Fruit fly (Drosophila melanogaster): ENCODE measurements around the gene CG15646.

The CG15646 gene

DNA sequence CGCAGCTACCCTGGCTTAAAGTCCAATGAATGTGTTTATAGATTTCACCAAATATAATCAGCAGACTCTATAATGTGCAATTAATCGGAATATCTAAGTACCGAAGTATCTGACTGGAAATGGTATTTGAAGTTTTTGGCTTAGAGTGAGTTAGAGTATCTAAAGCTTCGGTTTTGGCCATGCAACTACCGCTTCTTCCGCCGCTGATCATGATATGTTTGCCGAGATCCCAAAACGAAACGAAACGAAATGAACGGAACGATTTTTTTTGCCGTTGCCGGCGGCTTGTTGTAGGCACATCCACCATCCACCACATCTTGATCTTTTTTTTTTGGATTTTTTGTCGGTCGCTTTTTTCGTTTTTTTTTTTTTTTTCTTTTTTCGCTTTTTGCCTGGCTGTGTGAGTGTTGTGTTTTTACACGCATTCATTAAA is 47.8 kb downstream of the CG15646 start (continued):
- TF ChIP-seq run (tag; optimal IDR thresholded peaks at IDR 0.05) (peak; percentile 22), CG31365 (tag; optimal IDR thresholded peaks at IDR 0.05) (peak; percentile 46), CG6765 (GFP tag; optimal IDR thresholded peaks at IDR 0.05) (no peak), Pdp1 (GFP tag; optimal IDR thresholded peaks at IDR 0.05) (peak; percentile 73 to 88), CG30403 (GFP tag; optimal IDR thresholded peaks at IDR 0.05) (peak; percentile 78), CG8089 (GFP tag; optimal IDR thresholded peaks at IDR 0.05) (peak; percentile 61), YL-1 (GFP tag; optimal IDR thresholded peaks at IDR 0.05) (no peak), CG14014 (GFP tag; IDR thresholded peaks at IDR 0.05) (peak; percentile 89), scrt (GFP tag; optimal IDR thresholded peaks at IDR 0.05) (peak; percentile 53), CG4424 (GFP tag; optimal IDR thresholded peaks at IDR 0.05) (peak; percentile 69), NC2β (GFP tag; optimal IDR thresholded peaks at IDR 0.05) (no peak), GATAe (GFP tag; conservative IDR thresholded peaks at IDR 0.05) (no peak; the same call in 1 of the 2 replicates), CG8944 (GFP tag; optimal IDR thresholded peaks at IDR 0.05) (peak; percentile 72), caup (GFP tag; optimal IDR thresholded peaks at IDR 0.05; ENCODE audit: severe bottlenecking) (peak; percentile 64), mld (GFP tag; IDR thresholded peaks at IDR 0.05; ENCODE audit: partially characterized antibody) (no peak), Ssrp (tag; optimal IDR thresholded peaks at IDR 0.05) (peak; percentile 64), CG18619 (GFP tag; optimal IDR thresholded peaks at IDR 0.05) (peak; percentile 40), tx (GFP tag; optimal IDR thresholded peaks at IDR 0.05) (peak; percentile 54), CG33213 (GFP tag; optimal IDR thresholded peaks at IDR 0.05) (peak; percentile 36), h (optimal IDR thresholded peaks at IDR 0.05) (no peak), CG3995 (GFP tag; optimal IDR thresholded peaks at IDR 0.05) (peak; percentile 36), ranshi (GFP tag; IDR thresholded peaks at IDR 0.05) (peak; percentile 90), HLH3B (GFP tag; IDR thresholded peaks at IDR 0.05) (peak; percentile 93), CG10431 (GFP tag; optimal IDR thresholded peaks at IDR 0.05) (no peak), org-1 (GFP tag; optimal IDR thresholded peaks at IDR 0.05) (peak; percentile 72), crc (GFP tag; optimal IDR thresholded peaks at IDR 0.05) (peak; percentile 25), CG3838 (GFP tag; optimal IDR thresholded peaks at IDR 0.05) (no peak), Dfd (GFP tag; optimal IDR thresholded peaks at IDR 0.05) (no peak), jing (GFP tag; optimal IDR thresholded peaks at IDR 0.05) (peak; percentile 66), otp (GFP tag; IDR thresholded peaks at IDR 0.05) (peak; percentile 78), Awh (GFP tag; IDR thresholded peaks at IDR 0.05) (peak; percentile 78), kah (GFP tag; optimal IDR thresholded peaks at IDR 0.05) (peak; percentile 26), tin (GFP tag; optimal IDR thresholded peaks at IDR 0.05) (peak; percentile 67), Stat92E (GFP tag; optimal IDR thresholded peaks at IDR 0.05) (no peak), CG8281 (tag; optimal IDR thresholded peaks at IDR 0.05) (peak; percentile 33), ac (GFP tag; optimal IDR thresholded peaks at IDR 0.05) (no peak), CG8765 (GFP tag; IDR thresholded peaks at IDR 0.05) (no peak), Meics (GFP tag; optimal IDR thresholded peaks at IDR 0.05) (peak; percentile 75), Mad (GFP tag; optimal IDR thresholded peaks at IDR 0.05) (peak; percentile 20), Deaf1 (tag; optimal IDR thresholded peaks at IDR 0.05) (peak; percentile 61), CG14050 (GFP tag; IDR thresholded peaks at IDR 0.05) (peak; percentile 79), unpg (GFP tag; optimal IDR thresholded peaks at IDR 0.05) (peak; percentile 74), MTF-1 (GFP tag; optimal IDR thresholded peaks at IDR 0.05; ENCODE audit: borderline replicate concordance) (peak; percentile 12), Trl (optimal IDR thresholded peaks at IDR 0.05) (no peak), Trl (GFP tag; optimal IDR thresholded peaks at IDR 0.05) (peak; percentile 90), HLH54F (GFP tag; optimal IDR thresholded peaks at IDR 0.05) (peak; percentile 64), her (GFP tag; optimal IDR thresholded peaks at IDR 0.05) (peak; percentile 79), CG43689 (GFP tag; IDR thresholded peaks at IDR 0.05) (peak; percentile 73), pan (optimal IDR thresholded peaks at IDR 0.05) (no peak), pan (GFP tag; optimal IDR thresholded peaks at IDR 0.05 in 1 of 2, IDR thresholded peaks at IDR 0.05 in 1 of 2) (peak in 1 of 2 experiments; percentile 90), Adf1 (GFP tag; IDR thresholded peaks at IDR 0.05) (peak; percentile 37), Hr39 (optimal IDR thresholded peaks at IDR 0.05) (no peak)

All from whole organism, embryonic.